Worm (Caenorhabditis elegans): ENCODE measurements around the gene F26D2.15.
A peak's percentile ranks its signal among the peaks of the same experiment; 100 is the strongest.

Gene F26D2.15

DNA sequence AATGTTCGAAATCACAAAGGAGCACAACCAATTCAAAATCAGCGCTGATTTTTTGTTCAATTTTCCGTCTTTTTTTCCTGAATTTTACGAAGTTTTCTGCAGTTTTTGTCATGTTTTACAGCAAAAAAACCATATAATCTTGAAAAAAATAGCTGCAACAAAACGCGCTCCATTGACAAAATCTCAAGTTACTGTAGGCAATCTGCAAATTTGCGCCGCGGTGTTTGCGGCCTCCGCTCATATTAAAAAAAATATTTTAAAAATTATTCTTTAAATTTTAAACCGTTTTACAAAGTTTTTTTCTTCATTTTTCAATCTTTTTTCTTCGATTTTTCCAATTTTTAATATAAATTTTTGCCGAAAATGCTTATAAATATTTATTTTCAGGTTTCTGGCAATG is 32.3 kb upstream of the F26D2.15 start:
- no peak for TF ChIP-seq arid-1 (GFP tag; conservative IDR thresholded peaks at IDR 0.05)
- TF ChIP-seq ceh-28 (tag; optimal IDR thresholded peaks at IDR 0.05) = no peak
- TF ChIP-seq lin-38 (GFP tag; IDR thresholded peaks at IDR 0.05) = peak; percentile 75

DNA sequence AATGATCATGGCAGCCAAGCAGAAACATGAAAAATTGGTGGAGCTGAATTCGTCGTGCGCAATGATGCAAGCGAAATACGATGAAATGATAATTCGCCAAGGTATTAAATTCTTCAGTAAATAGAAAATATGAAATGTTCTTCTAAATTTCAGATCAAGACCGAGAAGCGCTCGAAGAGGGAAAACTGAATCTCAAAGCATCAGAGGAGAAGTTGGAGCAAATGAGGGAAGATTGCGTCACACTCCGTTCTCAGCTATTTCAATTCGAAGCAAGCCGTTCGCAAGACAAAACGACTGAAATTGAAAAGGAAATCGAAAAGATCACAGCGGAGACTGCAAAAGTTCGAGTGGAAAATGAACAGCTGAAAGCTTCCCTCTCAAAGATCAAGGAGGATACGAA is 31.3 kb upstream of the F26D2.15 start:
- TF ChIP-seq lsy-2 (tag; optimal IDR thresholded peaks at IDR 0.05) (no peak), lim-7 (GFP tag; IDR thresholded peaks at IDR 0.05) (no peak), R02D3.7 (tag; optimal IDR thresholded peaks at IDR 0.05) (no peak), unc-62 (GFP tag; optimal IDR thresholded peaks at IDR 0.05 in 1 of 2) (peak in 1 of 2 experiments; percentile 70), unc-62 (tag; optimal IDR thresholded peaks at IDR 0.05) (no peak)

DNA sequence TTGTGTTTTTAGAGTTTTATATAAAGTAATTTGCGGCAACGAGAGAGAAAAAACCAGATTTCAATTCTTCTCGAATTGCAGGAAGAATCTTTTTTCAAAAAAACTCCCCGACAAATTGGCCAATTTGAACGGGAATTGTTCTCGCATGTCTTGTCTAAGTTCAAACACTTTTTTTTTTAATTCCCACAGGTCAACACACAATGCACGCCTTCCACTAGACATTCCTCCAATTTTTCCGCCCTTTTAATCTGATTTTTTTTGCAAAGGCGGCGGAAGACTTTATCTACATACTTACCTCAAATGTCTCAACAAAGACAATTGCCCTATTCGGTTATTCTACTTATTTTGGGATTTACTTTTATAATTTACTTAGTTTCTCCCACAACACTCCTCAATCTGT is 30.0 kb upstream of the F26D2.15 start, which contains the start of gene F26D2.3:
Gene F26D2.3, plus strand, starts transcription at position 301 of the 400 bp plus-strand sequence.
- TF ChIP-seq unc-130 (GFP tag; optimal IDR thresholded peaks at IDR 0.05) (no peak), ceh-62 (tag; optimal IDR thresholded peaks at IDR 0.05) (no peak), lin-13 (GFP tag; optimal IDR thresholded peaks at IDR 0.05) (no peak), zfp-3 (GFP tag; conservative IDR thresholded peaks at IDR 0.05) (no peak)

DNA sequence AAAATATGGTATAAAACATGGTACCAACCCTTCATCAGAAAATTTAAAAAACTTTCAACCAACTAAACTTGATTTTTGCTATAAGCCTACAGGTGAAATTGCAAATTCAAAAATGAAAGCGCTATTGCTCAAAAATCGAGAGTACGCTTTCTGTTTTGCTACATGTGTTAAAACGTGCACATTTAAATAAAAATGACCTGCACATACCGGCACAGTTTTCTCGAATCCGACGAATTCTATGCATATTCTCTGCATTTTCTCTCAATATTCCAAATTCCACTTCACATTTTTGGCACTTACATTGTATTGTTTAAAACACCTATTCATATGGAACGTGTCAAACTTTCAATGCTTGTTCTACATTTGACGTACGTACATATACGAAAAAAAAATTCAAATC is 27.1 kb upstream of the F26D2.15 start, which contains the start of gene srh-145:
Gene srh-145, plus strand, starts transcription at position 193 of the 400 bp plus-strand sequence.
- TF ChIP-seq mxl-2 (GFP tag; conservative IDR thresholded peaks at IDR 0.05) = 0 out of 2 replicates have a peak, but pooled peaks have one; percentile 11
- no peak for TF ChIP-seq nhr-11 (tag; optimal IDR thresholded peaks at IDR 0.05)
- TF ChIP-seq unc-62 (GFP tag; optimal IDR thresholded peaks at IDR 0.05 in 1 of 2) = peak in 1 of 2 experiments; percentile 60
- TF ChIP-seq unc-62 (tag; optimal IDR thresholded peaks at IDR 0.05) = no peak
- peak; percentile 78 for TF ChIP-seq aha-1 (tag)

DNA sequence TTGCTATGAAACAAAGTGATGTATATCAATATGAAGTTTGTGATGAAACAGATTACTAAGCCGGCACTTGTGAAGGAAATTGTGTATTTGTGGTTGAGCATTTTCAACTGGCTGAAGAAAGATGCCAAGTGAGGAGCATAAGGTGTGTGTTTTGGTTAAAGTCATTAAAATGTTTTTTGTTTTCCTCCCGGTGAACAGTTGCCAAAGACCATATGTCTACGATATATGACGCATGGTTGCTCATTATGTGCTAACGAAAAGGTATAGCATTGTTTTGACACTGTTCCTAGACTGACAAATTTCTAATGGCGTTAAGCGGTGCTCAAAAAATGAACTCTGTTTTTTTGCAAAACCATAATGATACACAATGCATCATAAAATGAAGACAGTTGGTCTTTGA is 20.6 kb upstream of the F26D2.15 start, which contains the start of gene str-55:
Gene str-55, minus strand, starts transcription at position 101 of the 400 bp plus-strand sequence.
- TF ChIP-seq F26F4.8 (GFP tag; conservative IDR thresholded peaks at IDR 0.05) (no peak), egl-43 (GFP tag; IDR thresholded peaks at IDR 0.05) (no peak), mes-2 (tag; optimal IDR thresholded peaks at IDR 0.05; ENCODE audit: poor library complexity, severe bottlenecking) (no peak), mdl-1 (tag; optimal IDR thresholded peaks at IDR 0.05) (no peak)

DNA sequence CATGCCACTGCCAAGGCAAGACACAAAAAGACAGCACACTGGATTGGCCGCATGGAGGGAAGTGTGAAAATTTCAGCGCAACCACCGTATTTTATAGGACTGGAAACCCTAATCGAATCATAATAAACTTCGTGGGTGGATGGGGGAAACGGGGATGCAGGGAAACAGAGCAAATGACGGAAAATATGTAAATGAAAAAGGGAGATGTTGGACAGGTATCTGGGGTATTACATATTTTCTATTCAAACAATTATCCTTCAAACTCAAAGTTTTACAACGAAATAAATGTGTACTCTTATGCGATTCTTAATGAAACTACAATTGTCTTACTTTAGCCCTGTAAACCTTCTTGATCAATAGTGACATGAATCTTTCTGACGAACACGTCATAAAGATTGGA is 17.9 kb upstream of the F26D2.15 start, which contains the start of gene F26D2.16:
Gene F26D2.16, minus strand, starts transcription at position 101 of the 400 bp plus-strand sequence.
- TF ChIP-seq aha-1 (tag) (peak; percentile 81), mxl-3 (GFP tag; optimal IDR thresholded peaks at IDR 0.05) (no peak)

DNA sequence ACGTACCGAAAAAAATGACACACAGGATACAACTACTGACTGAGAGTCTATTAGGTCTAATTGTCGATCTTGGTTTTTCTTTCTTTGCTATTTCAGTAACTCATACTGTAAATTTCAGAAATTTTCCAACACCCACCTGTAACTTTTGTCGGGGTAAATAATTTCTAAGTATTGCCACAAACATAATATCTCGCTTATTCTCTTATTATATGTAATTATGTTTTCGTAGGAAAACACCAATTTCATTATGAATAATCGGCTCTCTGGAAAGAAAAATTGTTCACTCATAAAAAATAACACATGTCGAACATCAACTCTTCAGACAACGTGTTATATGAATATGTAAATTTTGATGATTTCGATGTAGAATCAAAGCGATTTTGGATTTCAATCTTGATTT is 16.9 kb upstream of the F26D2.15 start, which contains the start of gene srw-48:
Gene srw-48, plus strand, starts transcription at position 301 of the 400 bp plus-strand sequence.
- TF ChIP-seq zfp-2 (tag; optimal IDR thresholded peaks at IDR 0.05) (no peak), mes-2 (tag; optimal IDR thresholded peaks at IDR 0.05; ENCODE audit: poor library complexity, severe bottlenecking) (no peak), aha-1 (tag) (no peak), gei-8 (GFP tag; optimal IDR thresholded peaks at IDR 0.05) (no peak), F26F4.8 (GFP tag; conservative IDR thresholded peaks at IDR 0.05) (no peak), daf-12 (tag; optimal IDR thresholded peaks at IDR 0.05) (no peak), daf-19 (GFP tag; conservative IDR thresholded peaks at IDR 0.05) (no peak), unc-62 (GFP tag; optimal IDR thresholded peaks at IDR 0.05 in 1 of 2) (no peak), unc-62 (tag; optimal IDR thresholded peaks at IDR 0.05) (no peak)

DNA sequence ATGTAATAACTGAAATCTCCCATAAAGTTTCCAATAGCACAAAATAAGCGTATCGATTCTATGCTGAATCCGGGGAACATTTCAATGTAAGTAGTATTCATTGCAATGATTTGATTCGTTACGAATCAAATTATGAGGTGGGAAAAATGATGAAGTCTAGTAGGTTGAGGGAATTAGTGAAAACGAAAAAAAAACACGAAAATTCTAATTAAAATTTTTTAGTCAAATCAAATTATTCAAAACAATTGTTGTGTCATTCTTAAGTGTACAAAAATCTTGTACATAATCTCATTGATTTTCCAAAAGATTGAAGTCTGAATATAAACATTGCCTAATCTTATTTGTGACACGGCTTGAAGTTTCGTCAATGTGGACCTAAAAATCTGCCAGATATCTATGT is 13.2 kb upstream of the F26D2.15 start, which contains the start of gene srw-29:
Gene srw-29, minus strand, starts transcription at position 101 of the 400 bp plus-strand sequence.
- TF ChIP-seq gei-8 (GFP tag; optimal IDR thresholded peaks at IDR 0.05) (no peak), lsy-2 (tag; optimal IDR thresholded peaks at IDR 0.05) (no peak), fkh-10 (GFP tag; optimal IDR thresholded peaks at IDR 0.05) (no peak), ctbp-1 (GFP tag; IDR thresholded peaks at IDR 0.05) (no peak), zip-2 (tag; optimal IDR thresholded peaks at IDR 0.05) (no peak), set-16 (GFP tag; IDR thresholded peaks at IDR 0.05) (no peak), zag-1 (tag; optimal IDR thresholded peaks at IDR 0.05) (no peak), dve-1 (tag; optimal IDR thresholded peaks at IDR 0.05; ENCODE audit: insufficient read depth) (no peak), lin-15B (tag; optimal IDR thresholded peaks at IDR 0.05) (no peak), snpc-4 (tag; optimal IDR thresholded peaks at IDR 0.05) (no peak)

Measured in whole organism, L4 larva.